Worm (Caenorhabditis elegans): ENCODE data around the gene R13D11.3.

The R13D11.3 gene

DNA sequence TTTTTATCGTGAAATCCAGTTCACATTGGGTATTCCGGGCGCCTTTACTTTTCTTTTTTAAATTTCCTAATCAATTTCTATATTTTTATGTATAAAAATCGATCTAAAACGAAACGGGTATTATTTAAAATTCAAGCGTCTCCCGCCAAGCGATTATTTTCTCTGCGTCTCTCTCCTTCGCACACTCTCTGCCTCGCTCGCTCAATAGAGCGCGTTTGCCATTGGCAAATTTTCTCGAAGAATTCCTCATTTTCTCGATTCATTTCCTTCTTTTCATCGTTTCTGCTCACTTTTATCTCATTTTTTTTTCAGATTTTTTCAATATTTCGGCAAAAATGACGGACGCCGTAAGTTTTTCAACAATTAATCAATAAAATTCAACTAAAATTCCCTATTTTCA is 41.6 kb upstream of the R13D11.3 start, which contains the start of gene sti-1 (continued):
- TF ChIP-seq pbrm-1 (GFP tag; IDR thresholded peaks at IDR 0.05) (peak; percentile 84), hsf-1 (GFP tag; IDR thresholded peaks at IDR 0.05) (peak; percentile 98), athp-1 (tag; optimal IDR thresholded peaks at IDR 0.05) (no peak), dox-1 (GFP tag; IDR thresholded peaks at IDR 0.05) (peak; percentile 66), nfya-1 (tag; optimal IDR thresholded peaks at IDR 0.05; ENCODE audit: borderline replicate concordance, insufficient read depth) (no peak), lsy-27 (tag; optimal IDR thresholded peaks at IDR 0.05; ENCODE audit: borderline replicate concordance, insufficient read depth) (no peak), mxl-1 (tag; optimal IDR thresholded peaks at IDR 0.05) (no peak), egl-44 (GFP tag; IDR thresholded peaks at IDR 0.05) (no peak), ama-1 (optimal IDR thresholded peaks at IDR 0.05) (no peak), ama-1 (GFP tag; optimal IDR thresholded peaks at IDR 0.05) (no peak), mcd-1 (GFP tag; IDR thresholded peaks at IDR 0.05) (peak; percentile 98), C06A6.2 (GFP tag; conservative IDR thresholded peaks at IDR 0.05) (no peak), him-1 (tag; optimal IDR thresholded peaks at IDR 0.05) (peak; percentile 24), fkh-3 (tag; optimal IDR thresholded peaks at IDR 0.05) (no peak), attf-5 (GFP tag; optimal IDR thresholded peaks at IDR 0.05) (no peak), unc-130 (GFP tag; optimal IDR thresholded peaks at IDR 0.05) (no peak), B0261.1 (tag; optimal IDR thresholded peaks at IDR 0.05) (no peak), T26A5.8 (tag; optimal IDR thresholded peaks at IDR 0.05) (no peak), lin-54 (GFP tag; optimal IDR thresholded peaks at IDR 0.05) (peak; percentile 94), madf-3 (GFP tag; IDR thresholded peaks at IDR 0.05) (peak; percentile 70; the same call in 1 of the 2 replicates), ceh-91 (GFP tag; IDR thresholded peaks at IDR 0.05) (peak; percentile 47), nfya-2 (GFP tag; IDR thresholded peaks at IDR 0.05) (no peak), lin-35 (GFP tag; optimal IDR thresholded peaks at IDR 0.05) (peak; percentile 39 to 85 (median 72)), hrde-1 (tag; optimal IDR thresholded peaks at IDR 0.05; ENCODE audit: borderline replicate concordance) (no peak), cebp-2 (GFP tag; IDR thresholded peaks at IDR 0.05) (no peak), D2030.7 (GFP tag; IDR thresholded peaks at IDR 0.05) (peak; percentile 85), lsl-1 (GFP tag; optimal IDR thresholded peaks at IDR 0.05) (peak; percentile 38), mes-4 (tag; optimal IDR thresholded peaks at IDR 0.05) (no peak), die-1 (tag; optimal IDR thresholded peaks at IDR 0.05) (no peak), lin-26 (GFP tag; IDR thresholded peaks at IDR 0.05) (no peak), attf-3 (GFP tag; conservative IDR thresholded peaks at IDR 0.05) (no peak), cebp-1 (GFP tag; IDR thresholded peaks at IDR 0.05) (no peak), cebp-1 (tag; optimal IDR thresholded peaks at IDR 0.05) (peak; percentile 59), nhr-120 (GFP tag; IDR thresholded peaks at IDR 0.05) (no peak), tbx-9 (tag; optimal IDR thresholded peaks at IDR 0.05; ENCODE audit: borderline replicate concordance) (no peak), aptf-3 (GFP tag; IDR thresholded peaks at IDR 0.05) (no peak), Y79H2A.3 (GFP tag; conservative IDR thresholded peaks at IDR 0.05) (no peak), B0035.1 (tag; optimal IDR thresholded peaks at IDR 0.05) (no peak), nhr-27 (tag; optimal IDR thresholded peaks at IDR 0.05) (no peak), lag-1 (GFP tag; IDR thresholded peaks at IDR 0.05) (no peak), madf-8 (GFP tag; conservative IDR thresholded peaks at IDR 0.05) (peak; percentile 34), ztf-6 (GFP tag; IDR thresholded peaks at IDR 0.05) (no peak), ccch-3 (GFP tag; optimal IDR thresholded peaks at IDR 0.05) (no peak), chd-7 (tag; optimal IDR thresholded peaks at IDR 0.05) (no peak), ztf-22 (GFP tag; optimal IDR thresholded peaks at IDR 0.05) (no peak), dpl-1 (GFP tag; optimal IDR thresholded peaks at IDR 0.05) (peak; percentile 80), snpc-3.4 (tag; optimal IDR thresholded peaks at IDR 0.05) (peak; percentile 55), F49E8.2 (tag; optimal IDR thresholded peaks at IDR 0.05; ENCODE audit: insufficient read depth) (no peak), C17E4.6 (GFP tag; IDR thresholded peaks at IDR 0.05) (no peak)
